Worm (Caenorhabditis elegans) whole organism, mixed stage, embryonic: ENCODE data around the gene Y71G10AR.4.

ENCODE experiments used
- M03D4.4 ChIP-seq: sonication (generic microtip); optimal IDR thresholded peaks from 2 replicates; lab custom pipeline; 2017; ENCODE audit warnings: mild to moderate bottlenecking, missing genetic modification characterization, missing compliant biosample characterization
- bed-3 ChIP-seq: fragments of 200-800 bp; sonication (Bioruptor generic); optimal IDR thresholded peaks from 3 replicates; lab custom pipeline; 2018; ENCODE audit warnings: mild to moderate bottlenecking, missing genetic modification characterization, moderate library complexity, missing compliant biosample characterization
- blmp-1 ChIP-seq: fragments of 150-350 bp; optimal IDR thresholded peaks from 2 replicates; lab custom pipeline; 2014; ENCODE audit warnings: missing biosample characterization, missing genetic modification characterization
- ceh-39 ChIP-seq: fragments of 150-350 bp; optimal IDR thresholded peaks from 2 replicates; lab custom pipeline; 2014; ENCODE audit warnings: missing biosample characterization, missing genetic modification characterization
- ceh-43 ChIP-seq: fragments of 200-800 bp; sonication (Bioruptor generic); optimal IDR thresholded peaks from 2 replicates; lab custom pipeline; 2018; ENCODE audit warnings: mild to moderate bottlenecking, missing genetic modification characterization, moderate library complexity, missing compliant biosample characterization
- ceh-83 ChIP-seq: fragments of 200-800 bp; sonication (Bioruptor generic); optimal IDR thresholded peaks from 2 replicates; lab custom pipeline; 2018; ENCODE audit warnings: mild to moderate bottlenecking, missing genetic modification characterization, missing compliant biosample characterization
- ces-1 ChIP-seq: fragments of 150-350 bp; optimal IDR thresholded peaks from 2 replicates; lab custom pipeline; 2014; ENCODE audit warnings: missing biosample characterization, missing genetic modification reagents, missing genetic modification characterization
- drap-1 ChIP-seq: fragments of 200-800 bp; sonication (Bioruptor generic); optimal IDR thresholded peaks from 3 replicates; lab custom pipeline; 2018; ENCODE audit warnings: mild to moderate bottlenecking, missing genetic modification characterization, missing compliant biosample characterization
- elt-1 ChIP-seq: sonication (generic microtip); optimal IDR thresholded peaks from 2 replicates; lab custom pipeline; 2017; ENCODE audit warnings: missing genetic modification characterization, mild to moderate bottlenecking, missing compliant biosample characterization, antibody characterized with exemption, moderate library complexity, borderline replicate concordance; ENCODE audit not compliant: insufficient read depth
- elt-3 ChIP-seq: fragments of 150-350 bp; optimal IDR thresholded peaks from 2 replicates; lab custom pipeline; 2014; ENCODE audit warnings: missing biosample characterization, missing genetic modification characterization
- ham-2 ChIP-seq: fragments of 200-800 bp; sonication (Bioruptor generic); optimal IDR thresholded peaks from 2 replicates; lab custom pipeline; 2018; ENCODE audit warnings: mild to moderate bottlenecking, missing genetic modification characterization, missing compliant biosample characterization
- hlh-1 ChIP-seq: fragments of 150-350 bp; optimal IDR thresholded peaks from 2 replicates; lab custom pipeline; 2014; ENCODE audit warnings: missing biosample characterization, missing genetic modification reagents, missing genetic modification characterization
- lin-13 ChIP-seq: fragments of 150-350 bp; optimal IDR thresholded peaks from 2 replicates; lab custom pipeline; 2014; ENCODE audit warnings: missing biosample characterization, missing genetic modification characterization
- lin-32 ChIP-seq: fragments of 200-800 bp; sonication (Bioruptor generic); optimal IDR thresholded peaks from 2 replicates; lab custom pipeline; 2018; ENCODE audit warnings: mild to moderate bottlenecking, missing genetic modification characterization, missing compliant biosample characterization
- lsy-2 ChIP-seq: fragments of 150-350 bp; optimal IDR thresholded peaks from 2 replicates; lab custom pipeline; 2014; ENCODE audit warnings: missing biosample characterization, missing genetic modification characterization
- mab-5 ChIP-seq: fragments of 150-350 bp; optimal IDR thresholded peaks from 2 replicates; lab custom pipeline; 2014; ENCODE audit warnings: missing biosample characterization, missing genetic modification characterization
- mep-1 ChIP-seq: fragments of 150-350 bp; optimal IDR thresholded peaks from 2 replicates; lab custom pipeline; 2017; ENCODE audit warnings: missing biosample characterization, missing genetic modification reagents, missing genetic modification characterization, inconsistent platforms
- mls-2 ChIP-seq: sonication (generic microtip); optimal IDR thresholded peaks from 2 replicates; lab custom pipeline; 2016; ENCODE audit warnings: mild to moderate bottlenecking, missing genetic modification characterization, moderate library complexity, missing compliant biosample characterization
- nhr-12 ChIP-seq: fragments of 150-350 bp; optimal IDR thresholded peaks from 2 replicates; lab custom pipeline; 2014; ENCODE audit warnings: missing biosample characterization, missing genetic modification characterization
- nhr-2 ChIP-seq: fragments of 150-350 bp; optimal IDR thresholded peaks from 2 replicates; lab custom pipeline; 2014; ENCODE audit warnings: missing biosample characterization, missing genetic modification characterization
- nhr-237 ChIP-seq: fragments of 150-350 bp; optimal IDR thresholded peaks from 2 replicates; lab custom pipeline; 2014; ENCODE audit warnings: missing biosample characterization, missing genetic modification characterization
- nhr-28 ChIP-seq: fragments of 150-350 bp; optimal IDR thresholded peaks from 2 replicates; lab custom pipeline; 2014; ENCODE audit warnings: missing biosample characterization, missing genetic modification characterization
- nhr-76 ChIP-seq: sonication (generic microtip); optimal IDR thresholded peaks from 2 replicates; lab custom pipeline; 2017; ENCODE audit warnings: missing biosample characterization, missing genetic modification characterization
- pha-4 ChIP-seq: fragments of 150-350 bp; optimal IDR thresholded peaks from 2 replicates; lab custom pipeline; 2018; ENCODE audit warnings: missing biosample characterization, missing genetic modification reagents, missing genetic modification characterization
- sem-2 ChIP-seq: fragments of 200-800 bp; sonication (Bioruptor generic); optimal IDR thresholded peaks from 2 replicates; lab custom pipeline; 2018; ENCODE audit warnings: mild to moderate bottlenecking, missing genetic modification characterization, missing compliant biosample characterization
- snpc-4 ChIP-seq: fragments of 150-350 bp; optimal IDR thresholded peaks from 2 replicates; lab custom pipeline; 2014; ENCODE audit warnings: missing biosample characterization, missing genetic modification characterization
- sptf-1 ChIP-seq: sonication (generic microtip); optimal IDR thresholded peaks from 2 replicates; lab custom pipeline; 2017; ENCODE audit warnings: mild to moderate bottlenecking, missing genetic modification characterization, moderate library complexity, missing compliant biosample characterization
- tbx-8 ChIP-seq: fragments of 200-800 bp; sonication (Bioruptor generic); optimal IDR thresholded peaks from 2 replicates; lab custom pipeline; 2018; ENCODE audit warnings: mild to moderate bottlenecking, missing genetic modification characterization, moderate library complexity, missing compliant biosample characterization
- unc-39 ChIP-seq: fragments of 150-350 bp; optimal IDR thresholded peaks from 2 replicates; lab custom pipeline; 2014; ENCODE audit warnings: missing biosample characterization, missing genetic modification characterization
- unc-62 ChIP-seq: fragments of 150-350 bp; optimal IDR thresholded peaks from 2 replicates; lab custom pipeline; 2014; ENCODE audit warnings: missing biosample characterization, missing genetic modification reagents, missing genetic modification characterization
- zip-8 ChIP-seq: fragments of 150-350 bp; optimal IDR thresholded peaks from 2 replicates; lab custom pipeline; 2014; ENCODE audit warnings: missing biosample characterization, missing genetic modification characterization
- ztf-11 ChIP-seq: fragments of 150-350 bp; optimal IDR thresholded peaks from 2 replicates; lab custom pipeline; 2014; ENCODE audit warnings: missing biosample characterization, missing genetic modification characterization

Y71G10AR.4 gene

ce11 chrIV:2198741-2199140 lies at the start of gene Y71G10AR.4:
TSS of gene Y71G10AR.4 (plus strand) at chrIV:2199041.
- no peak for TF ChIP-seq tbx-8 (GFP tag; lab: Kevin White, UChicago)
- no peak for TF ChIP-seq M03D4.4 (tag; lab: Kevin White, UChicago)
- TF ChIP-seq sem-2 (GFP tag; lab: Kevin White, UChicago) = no peak
- TF ChIP-seq blmp-1 (tag; lab: Kevin White, UChicago) = no peak
- no peak for TF ChIP-seq pha-4 (tag; lab: Kevin White, UChicago)
- TF ChIP-seq snpc-4 = no peak
- TF ChIP-seq bed-3 (GFP tag; lab: Kevin White, UChicago) = no peak
- no peak for TF ChIP-seq nhr-2
- TF ChIP-seq ham-2 (GFP tag; lab: Kevin White, UChicago) = no peak

ce11 chrIV:2149247-2149756 lies 49.5 kb upstream of the Y71G10AR.4 start, which contains the start of gene C54E4.5:
TSS of gene C54E4.5 (minus strand) at chrIV:2149297.
- TF ChIP-seq mab-5 (tag; lab: Kevin White, UChicago) (no peak), sem-2 (GFP tag; lab: Kevin White, UChicago) (no peak), mep-1 (tag; lab: Kevin White, UChicago) (no peak), tbx-8 (GFP tag; lab: Kevin White, UChicago) (no peak), elt-1 (tag; lab: Kevin White, UChicago) (peak; percentile 52), nhr-2 (no peak)
- TF ChIP-seq, all 35 proteins: peak for 1

ce11 chrIV:2156239-2156638 lies 42.6 kb upstream of the Y71G10AR.4 start:
- TF ChIP-seq ceh-83 (GFP tag; lab: Kevin White, UChicago) (no peak), bed-3 (GFP tag; lab: Kevin White, UChicago) (no peak), ztf-11 (no peak), nhr-12 (tag; lab: Kevin White, UChicago) (no peak), ceh-39 (tag; lab: Kevin White, UChicago) (no peak), nhr-76 (tag; lab: Kevin White, UChicago) (no peak), zip-8 (tag; lab: Kevin White, UChicago) (no peak), nhr-237 (no peak), drap-1 (GFP tag; lab: Kevin White, UChicago) (no peak), lin-13 (no peak), ceh-43 (GFP tag; lab: Kevin White, UChicago) (no peak), unc-62 (no peak), sptf-1 (no peak)

- no peak for TF ChIP-seq elt-1 (tag; lab: Kevin White, UChicago)
- no peak for TF ChIP-seq nhr-12 (tag; lab: Kevin White, UChicago)
- TF ChIP-seq lin-13 = no peak
- no peak for TF ChIP-seq sem-2 (GFP tag; lab: Kevin White, UChicago)
- TF ChIP-seq mls-2 (tag; lab: Kevin White, UChicago) = no peak
- TF ChIP-seq mab-5 (tag; lab: Kevin White, UChicago) = no peak
- no peak for TF ChIP-seq ceh-43 (GFP tag; lab: Kevin White, UChicago)
- no peak for TF ChIP-seq bed-3 (GFP tag; lab: Kevin White, UChicago)
- TF ChIP-seq blmp-1 (tag; lab: Kevin White, UChicago) = no peak
- no peak for TF ChIP-seq ceh-83 (GFP tag; lab: Kevin White, UChicago)
- TF ChIP-seq pha-4 (tag; lab: Kevin White, UChicago) = no peak
- no peak for TF ChIP-seq nhr-237
- TF ChIP-seq nhr-76 (tag; lab: Kevin White, UChicago) = no peak
Observed at ce11 chrIV:2159069-2159468, 39.8 kb upstream of the Y71G10AR.4 start, which contains the start of gene gcy-37. TSS of gene gcy-37 (minus strand) at chrIV:2159169.

ce11 chrIV:2162256-2162655 lies 36.6 kb upstream of the Y71G10AR.4 start:
- TF ChIP-seq ceh-43 (GFP tag; lab: Kevin White, UChicago) (no peak), lin-32 (no peak), lsy-2 (tag; lab: Kevin White, UChicago) (no peak), nhr-28 (tag; lab: Kevin White, UChicago) (peak; percentile 44), ceh-83 (GFP tag; lab: Kevin White, UChicago) (no peak), ztf-11 (no peak)

ce11 chrIV:2168514-2168913 lies 30.3 kb upstream of the Y71G10AR.4 start, which contains the start of gene C54E4.4:
TSS of gene C54E4.4 (minus strand) at chrIV:2168614.
- TF ChIP-seq unc-39 (tag; lab: Kevin White, UChicago) (no peak), lsy-2 (tag; lab: Kevin White, UChicago) (no peak), elt-1 (tag; lab: Kevin White, UChicago) (no peak), zip-8 (tag; lab: Kevin White, UChicago) (no peak), ces-1 (no peak), hlh-1 (no peak), unc-62 (no peak), mls-2 (tag; lab: Kevin White, UChicago) (no peak), elt-3 (tag; lab: Kevin White, UChicago) (no peak), snpc-4 (no peak), nhr-2 (no peak), bed-3 (GFP tag; lab: Kevin White, UChicago) (no peak), ham-2 (GFP tag; lab: Kevin White, UChicago) (no peak)
